Worm (Caenorhabditis elegans) whole organism, late embryonic: ENCODE results near the gene sre-54.
A peak's percentile ranks its signal among the peaks of the same experiment; 100 is the strongest.

Experiments
- C38D4.7 ChIP-seq: fragments of 200-800 bp; sonication (Bioruptor generic); optimal IDR thresholded peaks from 2 replicates; lab custom pipeline; 2018; ENCODE audit warnings: mild to moderate bottlenecking, missing genetic modification characterization, moderate library complexity, missing compliant biosample characterization
- K02D7.2 ChIP-seq: sonication (generic microtip); optimal IDR thresholded peaks from 2 replicates; lab custom pipeline; 2017; ENCODE audit warnings: mild to moderate bottlenecking, missing genetic modification characterization, missing compliant biosample characterization
- K09A11.1 ChIP-seq: sonication (generic microtip); optimal IDR thresholded peaks from 2 replicates; lab custom pipeline; 2017; ENCODE audit warnings: antibody characterized with exemption, mild to moderate bottlenecking, missing genetic modification characterization, missing compliant biosample characterization; ENCODE audit not compliant: insufficient read depth
- T23F11.4 ChIP-seq: fragments of 200-800 bp; sonication (Bioruptor generic); optimal IDR thresholded peaks from 2 replicates; lab custom pipeline; 2018; ENCODE audit warnings: mild to moderate bottlenecking, missing genetic modification characterization, missing compliant biosample characterization
- Y22D7AL.16 ChIP-seq: sonication (generic microtip); optimal IDR thresholded peaks from 2 replicates; lab custom pipeline; 2016; ENCODE audit warnings: missing genetic modification characterization, missing compliant biosample characterization
- ahr-1 ChIP-seq: sonication (generic microtip); optimal IDR thresholded peaks from 2 replicates; lab custom pipeline; 2016; ENCODE audit warnings: missing genetic modification characterization, missing compliant biosample characterization
- ceh-18 ChIP-seq: sonication (generic microtip); optimal IDR thresholded peaks from 2 replicates; lab custom pipeline; 2016; ENCODE audit warnings: missing genetic modification characterization, missing compliant biosample characterization
- ceh-19 ChIP-seq: fragments of 200-800 bp; sonication (Bioruptor generic); optimal IDR thresholded peaks from 2 replicates; lab custom pipeline; 2018; ENCODE audit warnings: mild to moderate bottlenecking, missing genetic modification characterization, missing compliant biosample characterization
- ceh-22 ChIP-seq: sonication (generic microtip); optimal IDR thresholded peaks from 2 replicates; lab custom pipeline; 2017; ENCODE audit warnings: missing biosample characterization, missing genetic modification characterization
- ceh-24 ChIP-seq: sonication (generic microtip); optimal IDR thresholded peaks from 2 replicates; lab custom pipeline; 2016; ENCODE audit warnings: mild to moderate bottlenecking, missing genetic modification characterization, missing compliant biosample characterization
- ceh-31 ChIP-seq: sonication (generic microtip); optimal IDR thresholded peaks from 2 replicates; lab custom pipeline; 2016; ENCODE audit warnings: missing genetic modification characterization, missing compliant biosample characterization
- ceh-48 ChIP-seq: sonication (generic microtip); optimal IDR thresholded peaks from 2 replicates; lab custom pipeline; 2016; ENCODE audit warnings: missing genetic modification characterization, inconsistent platforms, missing compliant biosample characterization
- ceh-6 ChIP-seq: fragments of 200-800 bp; sonication (Bioruptor generic); optimal IDR thresholded peaks from 2 replicates; lab custom pipeline; 2018; ENCODE audit warnings: mild to moderate bottlenecking, missing genetic modification characterization, missing compliant biosample characterization
- che-1 ChIP-seq: sonication (generic microtip); optimal IDR thresholded peaks from 2 replicates; lab custom pipeline; 2016; ENCODE audit warnings: mild to moderate bottlenecking, missing genetic modification characterization, missing compliant biosample characterization
- dve-1 ChIP-seq: sonication (generic microtip); optimal IDR thresholded peaks from 2 replicates; lab custom pipeline; 2017; ENCODE audit warnings: antibody characterized with exemption, mild to moderate bottlenecking, missing genetic modification characterization, missing compliant biosample characterization
- elt-2 ChIP-seq: sonication (generic microtip); optimal IDR thresholded peaks from 2 replicates; lab custom pipeline; 2016; ENCODE audit warnings: missing genetic modification reagents, missing genetic modification characterization, missing compliant biosample characterization
- ets-4 ChIP-seq: sonication (generic microtip); optimal IDR thresholded peaks from 2 replicates; lab custom pipeline; 2016; ENCODE audit warnings: missing genetic modification characterization, missing compliant biosample characterization
- fkh-6 ChIP-seq: sonication (generic microtip); optimal IDR thresholded peaks from 2 replicates; lab custom pipeline; 2016; ENCODE audit warnings: missing genetic modification characterization, missing compliant biosample characterization
- hlh-8 ChIP-seq: sonication (generic microtip); optimal IDR thresholded peaks from 2 replicates; lab custom pipeline; 2016; ENCODE audit warnings: missing genotype, missing genetic modification characterization, missing compliant biosample characterization
- lim-6 ChIP-seq: sonication (generic microtip); optimal IDR thresholded peaks from 2 replicates; lab custom pipeline; 2016; ENCODE audit warnings: missing genetic modification characterization, missing compliant biosample characterization
- lin-11 ChIP-seq: fragments of 200-800 bp; sonication (Bioruptor generic); optimal IDR thresholded peaks from 2 replicates; lab custom pipeline; 2018; ENCODE audit warnings: mild to moderate bottlenecking, missing genetic modification characterization, missing compliant biosample characterization
- madf-2 ChIP-seq: sonication (generic microtip); optimal IDR thresholded peaks from 2 replicates; lab custom pipeline; 2017; ENCODE audit warnings: missing genetic modification characterization, missing compliant biosample characterization
- npax-4 ChIP-seq: sonication (generic microtip); optimal IDR thresholded peaks from 2 replicates; lab custom pipeline; 2016; ENCODE audit warnings: missing genetic modification characterization, missing compliant biosample characterization
- pag-3 ChIP-seq: sonication (generic microtip); optimal IDR thresholded peaks from 2 replicates; lab custom pipeline; 2016; ENCODE audit warnings: missing compliant biosample characterization, missing genetic modification characterization, borderline replicate concordance
- pax-1 ChIP-seq: fragments of 150-350 bp; optimal IDR thresholded peaks from 2 replicates; lab custom pipeline; 2014; ENCODE audit warnings: missing biosample characterization, missing genetic modification characterization
- pha-4 ChIP-seq: fragments of 150-350 bp; optimal IDR thresholded peaks from 2 replicates; lab custom pipeline; 2018; ENCODE audit warnings: missing biosample characterization, missing genetic modification reagents, missing genetic modification characterization
- pqm-1 ChIP-seq: sonication (generic microtip); optimal IDR thresholded peaks from 2 replicates; lab custom pipeline; 2016; ENCODE audit warnings: missing genetic modification characterization, missing compliant biosample characterization
- ref-2 ChIP-seq: sonication (generic microtip); optimal IDR thresholded peaks from 2 replicates; lab custom pipeline; 2016; ENCODE audit warnings: missing genetic modification characterization, missing compliant biosample characterization
- sox-2 ChIP-seq: fragments of 200-800 bp; sonication (Bioruptor generic); IDR thresholded peaks from 2 replicates; pipeline ENCODE4 v1.3.6; 2022; ENCODE audit warnings: missing genetic modification reagents, missing genetic modification characterization, missing compliant biosample characterization
- sox-4 ChIP-seq: sonication (generic microtip); optimal IDR thresholded peaks from 2 replicates; lab custom pipeline; 2017; ENCODE audit warnings: mild to moderate bottlenecking, missing genetic modification characterization, inconsistent platforms, missing compliant biosample characterization
- syd-9 ChIP-seq: sonication (generic microtip); optimal IDR thresholded peaks from 2 replicates; lab custom pipeline; 2016; ENCODE audit warnings: mild to moderate bottlenecking, missing genetic modification characterization, moderate library complexity, missing compliant biosample characterization
- tbx-2 ChIP-seq: sonication (generic microtip); optimal IDR thresholded peaks from 2 replicates; lab custom pipeline; 2016; ENCODE audit warnings: missing genetic modification characterization, missing compliant biosample characterization
- ztf-16 ChIP-seq: sonication (generic microtip); optimal IDR thresholded peaks from 2 replicates; lab custom pipeline; 2017; ENCODE audit warnings: missing genetic modification characterization, missing compliant biosample characterization

Gene sre-54

ce11 chrII:12300680-12301079 is 32.0 kb upstream of the sre-54 start:
- TF ChIP-seq tbx-2 (tag; lab: Kevin White, UChicago) (no peak), ceh-48 (tag; lab: Kevin White, UChicago) (peak; percentile 3)

DNA sequence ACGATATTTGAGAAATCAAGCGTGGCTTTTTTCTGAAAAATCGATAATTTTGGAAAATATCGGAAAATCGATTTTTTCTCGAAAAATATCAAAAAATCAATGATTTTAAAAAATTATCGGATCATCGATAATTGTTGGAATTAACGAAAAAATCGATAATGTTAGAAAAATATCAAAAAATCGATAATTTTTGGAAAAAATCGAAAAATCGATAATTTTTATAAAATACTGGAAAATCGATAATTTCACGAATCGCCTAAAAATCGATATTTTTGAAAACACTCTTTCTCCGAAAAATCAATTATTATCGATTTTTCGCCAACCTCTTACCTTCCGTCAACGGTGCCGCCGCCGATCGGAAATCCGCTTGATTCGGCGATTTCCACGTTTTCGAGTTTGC is 31.5 kb upstream of the sre-54 start:
- TF ChIP-seq ceh-24: no peak
- no peak for TF ChIP-seq ztf-16 (tag; lab: Kevin White, UChicago)
- TF ChIP-seq lim-6 (tag; lab: Kevin White, UChicago): no peak
- peak; percentile 68 for TF ChIP-seq ceh-48 (tag; lab: Kevin White, UChicago)
- TF ChIP-seq, all 69 proteins: peak for 1

DNA sequence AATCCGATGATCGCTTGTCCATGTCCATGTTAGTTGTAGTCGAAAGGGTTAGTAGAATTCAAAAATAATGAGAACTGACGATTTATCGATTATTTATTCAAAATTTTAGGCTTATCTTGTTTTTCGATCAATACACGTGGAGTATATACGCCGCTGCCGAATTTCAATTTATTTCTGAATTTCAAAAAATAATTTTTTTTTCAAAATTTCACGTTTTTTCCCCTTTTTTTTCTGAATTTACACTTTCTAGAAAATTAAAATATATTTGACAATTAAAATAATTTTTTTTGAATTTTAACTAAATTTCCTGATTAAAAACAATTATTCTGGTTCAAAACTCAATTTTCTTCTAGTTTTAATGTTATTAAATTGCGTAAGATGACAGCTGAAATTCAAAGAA is 30.4 kb upstream of the sre-54 start, which contains the start of gene C50E10.1:
Gene C50E10.1 (minus strand): TSS at position 101 of the 400 bp plus-strand sequence.
- TF ChIP-seq elt-2 (tag; lab: Kevin White, UChicago): no peak
- TF ChIP-seq ref-2: no peak
- TF ChIP-seq lin-11 (tag; lab: Kevin White, UChicago): no peak
- no peak for TF ChIP-seq fkh-6 (tag; lab: Kevin White, UChicago)
- no peak for TF ChIP-seq madf-2 (tag; lab: Kevin White, UChicago)
- no peak for TF ChIP-seq K02D7.2 (tag; lab: Kevin White, UChicago)
- no peak for TF ChIP-seq ceh-31 (tag; lab: Kevin White, UChicago)
- no peak for TF ChIP-seq pqm-1 (tag; lab: Kevin White, UChicago)
- TF ChIP-seq ahr-1 (tag; lab: Kevin White, UChicago): no peak
- TF ChIP-seq ceh-6: no peak
- TF ChIP-seq T23F11.4 (GFP tag; lab: Kevin White, UChicago): no peak
- TF ChIP-seq, all 69 proteins: peak for 0

DNA sequence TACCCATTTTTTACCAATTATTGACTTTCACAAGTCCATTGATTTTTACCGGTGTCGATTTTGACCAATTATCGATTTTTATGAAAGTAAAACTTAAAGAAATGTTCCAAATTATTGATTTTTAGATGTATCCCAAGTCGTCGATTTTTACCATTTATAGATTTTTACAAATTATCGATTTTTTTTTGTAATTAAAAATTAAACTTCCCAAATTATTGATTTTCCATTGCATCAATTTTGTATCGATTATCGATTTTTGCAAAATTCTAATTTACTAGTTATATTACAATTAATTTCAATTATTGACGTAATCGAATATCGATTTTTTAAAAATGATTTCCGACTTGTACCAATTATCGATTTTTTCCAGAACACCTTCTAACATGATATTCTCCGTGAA is 29.6 kb upstream of the sre-54 start, which contains the start of gene sre-50:
Gene sre-50 (plus strand): TSS at position 384 of the 400 bp plus-strand sequence.
- TF ChIP-seq ceh-48 (tag; lab: Kevin White, UChicago) (peak; percentile 16), che-1 (no peak), ceh-19 (no peak), ztf-16 (tag; lab: Kevin White, UChicago) (no peak), ceh-22 (no peak)
- TF ChIP-seq, all 69 proteins: peak for 1

- TF ChIP-seq Y22D7AL.16 (tag; lab: Kevin White, UChicago): no peak
- no peak for TF ChIP-seq npax-4
- no peak for TF ChIP-seq ceh-18 (tag; lab: Kevin White, UChicago)
- TF ChIP-seq ceh-22: no peak
- no peak for TF ChIP-seq madf-2 (tag; lab: Kevin White, UChicago)
- no peak for TF ChIP-seq hlh-8
- TF ChIP-seq pax-1 (tag; lab: Kevin White, UChicago): no peak
- no peak for TF ChIP-seq pqm-1 (tag; lab: Kevin White, UChicago)
- TF ChIP-seq pag-3: no peak
- TF ChIP-seq che-1: no peak
- TF ChIP-seq sox-2 (GFP tag; lab: Robert Waterston, UW): no peak
Observed at ce11 chrII:12309614-12310013, 23.1 kb upstream of the sre-54 start, which contains the start of gene C50E10.2. TSS of gene C50E10.2 (minus strand) at chrII:12309714.

DNA sequence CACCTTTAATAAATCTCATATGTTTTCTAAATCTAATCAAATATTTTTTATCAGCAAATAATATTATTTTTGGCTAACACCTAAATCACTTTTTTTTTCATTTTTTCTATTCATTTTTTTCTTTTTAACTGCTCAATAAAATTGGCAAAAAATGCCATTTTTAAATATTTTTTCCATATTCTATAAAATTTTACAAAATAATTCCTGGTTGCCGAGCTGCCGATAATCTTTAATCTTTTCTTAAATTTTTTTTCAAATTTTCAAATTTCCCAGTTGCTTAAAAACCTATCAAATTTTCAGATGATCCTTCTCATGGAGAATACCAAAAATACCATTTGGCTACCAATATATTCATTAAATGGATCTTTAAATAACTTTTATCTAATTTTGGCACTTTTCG is 21.2 kb upstream of the sre-54 start, which contains the start of gene sre-51:
Gene sre-51 (plus strand): TSS at position 301 of the 400 bp plus-strand sequence.
- TF ChIP-seq ceh-48 (tag; lab: Kevin White, UChicago): no peak
- TF ChIP-seq Y22D7AL.16 (tag; lab: Kevin White, UChicago): no peak
- TF ChIP-seq K09A11.1 (tag; lab: Kevin White, UChicago): no peak
- no peak for TF ChIP-seq sox-4 (tag; lab: Kevin White, UChicago)
- no peak for TF ChIP-seq syd-9 (tag; lab: Kevin White, UChicago)
- no peak for TF ChIP-seq C38D4.7 (GFP tag; lab: Kevin White, UChicago)
- no peak for TF ChIP-seq dve-1 (tag; lab: Kevin White, UChicago)
- no peak for TF ChIP-seq pha-4
- TF ChIP-seq ets-4: no peak
